Worm (Caenorhabditis elegans) whole organism, L4/young adult: Measurements from ENCODE around the gene stdh-2.

Experiments used
- W03F9.2 ChIP-seq: fragments of 150-350 bp; optimal IDR thresholded peaks from 2 replicates; lab custom pipeline; 2014; ENCODE audit warnings: missing biosample characterization, missing genetic modification characterization
- dao-5 ChIP-seq: sonication (generic microtip); optimal IDR thresholded peaks from 2 replicates; lab custom pipeline; 2016; ENCODE audit warnings: missing genotype, missing genetic modification characterization, moderate library complexity, missing compliant biosample characterization
- him-1 ChIP-seq: sonication (generic microtip); optimal IDR thresholded peaks from 2 replicates; lab custom pipeline; 2016; ENCODE audit warnings: missing genotype, missing genetic modification reagents, missing genetic modification characterization, missing compliant biosample characterization

DNA sequence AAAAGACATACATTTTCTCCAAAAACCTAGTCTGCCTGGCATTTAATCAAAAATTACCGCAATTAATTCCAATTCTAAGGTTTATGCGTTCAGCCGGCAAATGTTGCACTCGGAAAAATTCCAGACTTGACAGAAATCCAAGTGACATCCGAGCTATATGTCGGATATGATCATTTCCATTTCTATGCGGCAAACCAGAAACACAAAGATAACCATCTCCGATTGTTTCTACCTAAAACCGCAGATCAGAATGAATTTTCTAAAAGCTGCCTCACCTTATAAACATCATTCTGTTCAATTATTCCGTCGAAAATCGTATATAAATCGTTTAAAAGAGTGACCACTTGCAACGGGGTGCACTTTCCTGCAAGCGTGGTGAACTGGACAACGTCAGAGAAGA is 25.0 kb downstream of the stdh-2 start:
- TF ChIP-seq him-1 (tag; lab: Kevin White, UChicago), result no peak
- TF ChIP-seq dao-5, result no peak
- no peak for TF ChIP-seq W03F9.2 (tag; lab: Kevin White, UChicago)
